Fruit fly (Drosophila melanogaster): ENCODE data around the gene CG13014.

DNA sequence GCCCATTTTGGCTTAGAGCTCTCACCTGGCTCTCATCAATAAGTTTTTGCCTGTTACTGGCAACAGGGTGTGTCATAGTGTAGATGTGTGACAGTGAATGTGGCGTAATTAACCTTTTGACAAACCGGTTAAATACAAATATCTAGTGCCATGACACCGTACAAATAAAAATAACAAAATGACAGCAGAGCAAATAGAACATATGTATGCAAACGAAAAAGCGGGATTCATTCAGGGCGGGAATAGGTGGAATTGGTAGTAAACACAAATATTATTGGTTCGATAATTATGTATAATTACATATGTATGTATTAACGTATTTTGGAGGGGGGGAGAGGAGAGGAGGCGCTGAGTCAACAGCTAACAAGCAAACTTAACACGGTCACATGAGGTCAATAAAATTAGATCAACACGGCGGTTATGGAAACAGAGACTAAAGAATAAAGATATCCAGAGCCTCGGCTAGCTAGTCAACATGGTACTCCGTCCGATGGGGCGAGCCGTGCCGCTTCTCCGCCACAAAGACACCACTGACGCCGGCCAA lies 8.6 kb downstream of the CG13014 start:
- no peak for TF ChIP-seq pan (optimal IDR thresholded peaks at IDR 0.05)
- no peak for TF ChIP-seq usp (GFP tag; optimal IDR thresholded peaks at IDR 0.05)
- TF ChIP-seq CG8478 (optimal IDR thresholded peaks at IDR 0.05) = no peak
- TF ChIP-seq Dll (optimal IDR thresholded peaks at IDR 0.05) = no peak
